Worm (Caenorhabditis elegans) whole organism, L3 larva: ENCODE results near the gene F19B10.10.

Experiments used
- ama-1 ChIP-seq: fragments of 150-350 bp; optimal IDR thresholded peaks from 2 replicates; lab custom pipeline; 2018
- ceh-28 ChIP-seq: fragments of 150-350 bp; optimal IDR thresholded peaks from 2 replicates; lab custom pipeline; 2014; ENCODE audit warnings: missing biosample characterization, missing genetic modification reagents, missing genetic modification characterization
- elt-2 ChIP-seq: sonication (generic microtip); optimal IDR thresholded peaks from 2 replicates; lab custom pipeline; 2016; ENCODE audit warnings: missing genetic modification reagents, mild to moderate bottlenecking, missing genetic modification characterization, missing compliant biosample characterization
- elt-3 ChIP-seq, 3 experiments: fragments of 150-350 bp in 1 of 3; sonication (generic microtip) in 2 of 3; optimal IDR thresholded peaks; 2 replicates in 2 of 3; 4 replicates in 1 of 3; lab custom pipeline; 2014 to 2017; ENCODE audit warnings: missing biosample characterization in 3 of 3, missing genetic modification characterization in 3 of 3
- eor-1 ChIP-seq, 2 experiments: fragments of 150-350 bp; optimal IDR thresholded peaks; 2 replicates each; lab custom pipeline; 2014 to 2018; ENCODE audit warnings: missing biosample characterization in 2 of 2, missing genetic modification characterization in 2 of 2
- nhr-11 ChIP-seq: fragments of 150-350 bp; optimal IDR thresholded peaks from 2 replicates; lab custom pipeline; 2014; ENCODE audit warnings: missing biosample characterization, missing genetic modification characterization
- nhr-237 ChIP-seq: fragments of 150-350 bp; optimal IDR thresholded peaks from 2 replicates; lab custom pipeline; 2014; ENCODE audit warnings: missing biosample characterization, missing genetic modification characterization
- nhr-77 ChIP-seq: fragments of 150-350 bp; optimal IDR thresholded peaks from 2 replicates; lab custom pipeline; 2014; ENCODE audit warnings: missing biosample characterization, missing genetic modification characterization
- pha-4 ChIP-seq: fragments of 150-350 bp; optimal IDR thresholded peaks from 2 replicates; lab custom pipeline; 2014; ENCODE audit warnings: missing biosample characterization, missing genetic modification reagents, missing genetic modification characterization
- sea-2 ChIP-seq: fragments of 150-350 bp; sonication (generic microtip); optimal IDR thresholded peaks from 4 replicates; lab custom pipeline; 2014; ENCODE audit warnings: missing biosample characterization, missing genetic modification reagents, missing genetic modification characterization
- snpc-4 ChIP-seq: fragments of 150-350 bp; optimal IDR thresholded peaks from 2 replicates; lab custom pipeline; 2014; ENCODE audit warnings: missing biosample characterization, missing genetic modification characterization

- no peak for TF ChIP-seq nhr-77
- no peak for TF ChIP-seq nhr-11 (tag; lab: Kevin White, UChicago)
- TF ChIP-seq snpc-4 (tag; lab: Kevin White, UChicago) = no peak
- no peak for TF ChIP-seq elt-2
- no peak for TF ChIP-seq nhr-237
- TF ChIP-seq pha-4 (tag; lab: Kevin White, UChicago) = no peak
- no peak for TF ChIP-seq eor-1 (tag; optimal IDR thresholded peaks at IDR 0.05; lab: Kevin White, UChicago)
- no peak for TF ChIP-seq sea-2
- TF ChIP-seq elt-3 (tag; optimal IDR thresholded peaks at IDR 0.05; lab: Kevin White, UChicago) = no peak
- no peak for TF ChIP-seq ceh-28 (tag; lab: Kevin White, UChicago)
- TF ChIP-seq ama-1 (lab: Kevin White, UChicago) = no peak
Measured at ce11 chrII:3641197-3641596, 40.0 kb downstream of the F19B10.10 start, which contains the start of gene M151.1.
